Worm (Caenorhabditis elegans) whole organism, early embryonic: ENCODE measurements around the gene C30F2.4.

ENCODE experiments used
- B0310.2 ChIP-seq: sonication (generic microtip); optimal IDR thresholded peaks from 2 replicates; lab custom pipeline; 2016; ENCODE audit warnings: mild to moderate bottlenecking, missing genetic modification characterization, missing compliant biosample characterization
- F13C5.2 ChIP-seq: sonication (generic microtip); optimal IDR thresholded peaks from 2 replicates; lab custom pipeline; 2017; ENCODE audit warnings: mild to moderate bottlenecking, missing genetic modification characterization, inconsistent platforms, missing compliant biosample characterization
- aly-1 ChIP-seq: sonication (generic microtip); optimal IDR thresholded peaks from 2 replicates; lab custom pipeline; 2016; ENCODE audit warnings: missing genetic modification characterization, missing compliant biosample characterization
- ama-1 ChIP-seq: fragments of 150-350 bp; optimal IDR thresholded peaks from 2 replicates; lab custom pipeline; 2014
- ceh-13 ChIP-seq: fragments of 200-800 bp; sonication (Bioruptor generic); optimal IDR thresholded peaks from 2 replicates; lab custom pipeline; 2018; ENCODE audit warnings: mild to moderate bottlenecking, missing genetic modification characterization, missing compliant biosample characterization
- ceh-36 ChIP-seq: sonication (generic microtip); optimal IDR thresholded peaks from 2 replicates; lab custom pipeline; 2016; ENCODE audit warnings: missing genetic modification characterization, inconsistent platforms, missing compliant biosample characterization
- ets-7 ChIP-seq: sonication (generic microtip); optimal IDR thresholded peaks from 2 replicates; lab custom pipeline; 2016; ENCODE audit warnings: missing genotype, missing genetic modification characterization, missing compliant biosample characterization
- flt-1 ChIP-seq: fragments of 200-800 bp; sonication (Bioruptor generic); IDR thresholded peaks from 2 replicates; pipeline ENCODE4 v1.3.6; 2022; ENCODE audit warnings: missing genetic modification characterization, missing compliant biosample characterization
- hmbx-1 ChIP-seq: sonication (generic microtip); optimal IDR thresholded peaks from 2 replicates; lab custom pipeline; 2016; ENCODE audit warnings: mild to moderate bottlenecking, missing genetic modification characterization, missing compliant biosample characterization
- hmg-4 ChIP-seq: fragments of 200-800 bp; sonication (Bioruptor generic); optimal IDR thresholded peaks from 2 replicates; lab custom pipeline; 2018; ENCODE audit warnings: mild to moderate bottlenecking, missing genetic modification characterization, missing compliant biosample characterization
- hnd-1 ChIP-seq: sonication (generic microtip); optimal IDR thresholded peaks from 2 replicates; lab custom pipeline; 2016; ENCODE audit warnings: missing genetic modification characterization, missing compliant biosample characterization
- pes-1 ChIP-seq: fragments of 200-800 bp; sonication (Bioruptor generic); IDR thresholded peaks from 2 replicates; pipeline ENCODE4 v1.3.6; 2022; ENCODE audit warnings: missing genetic modification reagents, missing genetic modification characterization, missing compliant biosample characterization
- scrt-1 ChIP-seq: fragments of 200-800 bp; sonication (Bioruptor generic); IDR thresholded peaks from 2 replicates; pipeline ENCODE4 v1.3.6; 2022; ENCODE audit warnings: missing genetic modification characterization, missing compliant biosample characterization
- sea-1 ChIP-seq: fragments of 200-800 bp; sonication (Bioruptor generic); conservative IDR thresholded peaks from 2 replicates; pipeline ENCODE4 v1.3.6; 2022; ENCODE audit warnings: missing genetic modification characterization, missing compliant biosample characterization
- tbx-11 ChIP-seq: fragments of 200-800 bp; sonication (Bioruptor generic); IDR thresholded peaks from 2 replicates; pipeline ENCODE4 v1.3.6; 2022; ENCODE audit warnings: missing genetic modification characterization, missing compliant biosample characterization
- tbx-37 ChIP-seq: fragments of 200-800 bp; sonication (Bioruptor generic); conservative IDR thresholded peaks from 2 replicates; pipeline ENCODE4 v1.3.6; 2022; ENCODE audit warnings: missing genetic modification reagents, missing genetic modification characterization, missing compliant biosample characterization
- tra-4 ChIP-seq: sonication (generic microtip); optimal IDR thresholded peaks from 2 replicates; lab custom pipeline; 2017; ENCODE audit warnings: missing genetic modification characterization, missing compliant biosample characterization

The C30F2.4 gene

DNA sequence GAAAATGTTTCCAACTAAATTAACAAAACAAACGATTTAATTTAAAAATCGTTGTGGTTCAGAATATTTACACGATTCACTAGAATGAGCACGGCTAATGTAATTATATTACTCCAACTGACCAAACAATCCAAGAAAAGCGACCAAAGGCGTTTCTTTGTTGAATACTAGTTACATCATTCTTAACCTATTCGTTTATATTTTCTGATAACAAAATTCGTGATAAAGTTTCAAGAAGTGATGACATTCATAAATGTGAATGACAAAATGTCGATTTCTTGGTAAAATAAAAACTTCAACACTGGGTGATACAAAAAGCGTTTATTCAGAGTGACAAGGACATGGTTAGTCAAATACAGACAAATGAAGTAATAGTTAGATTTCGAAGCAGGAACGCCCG lies at the start of gene C30F2.4:
Gene C30F2.4 (minus strand): TSS at position 101 of the 400 bp plus-strand sequence.
- TF ChIP-seq ceh-13 (GFP tag; lab: Kevin White, UChicago) (no peak), tra-4 (no peak), ets-7 (tag; lab: Kevin White, UChicago) (no peak), scrt-1 (GFP tag; lab: Robert Waterston, UW) (no peak), hmg-4 (no peak), aly-1 (no peak), B0310.2 (tag; lab: Kevin White, UChicago) (no peak), flt-1 (GFP tag; lab: Robert Waterston, UW) (no peak), tbx-37 (no peak)

DNA sequence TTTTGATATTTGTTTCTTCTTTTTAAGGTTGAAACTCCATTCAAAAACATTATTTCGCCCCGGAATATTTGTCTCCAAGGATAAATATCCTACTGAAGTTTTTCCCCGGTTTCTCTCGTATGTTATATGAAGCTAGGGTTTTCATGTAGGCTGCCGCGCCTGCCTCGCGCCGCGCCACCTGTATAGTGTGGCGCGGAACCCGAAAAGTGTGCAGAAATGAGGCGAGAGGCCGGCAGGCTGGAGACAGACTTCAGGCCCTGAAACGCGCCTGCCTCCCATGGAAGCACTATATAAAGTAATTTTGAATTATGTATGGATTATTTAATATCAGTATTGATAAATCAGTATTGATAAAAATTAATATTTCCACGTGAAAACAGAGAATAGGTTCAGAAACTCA lies 48.4 kb upstream of the C30F2.4 start:
- TF ChIP-seq flt-1 (GFP tag; lab: Robert Waterston, UW) (no peak), tbx-11 (no peak), ceh-36 (tag; lab: Kevin White, UChicago) (no peak), tra-4 (no peak), hmbx-1 (tag; lab: Kevin White, UChicago) (no peak), ama-1 (lab: Kevin White, UChicago) (no peak), ets-7 (tag; lab: Kevin White, UChicago) (no peak), F13C5.2 (tag; lab: Kevin White, UChicago) (no peak), hmg-4 (no peak), pes-1 (GFP tag; lab: Robert Waterston, UW) (no peak), tbx-37 (no peak), aly-1 (no peak), B0310.2 (tag; lab: Kevin White, UChicago) (no peak), scrt-1 (GFP tag; lab: Robert Waterston, UW) (no peak)

ce11 chrX:16124290-16124689 lies 47.9 kb upstream of the C30F2.4 start:
- TF ChIP-seq scrt-1 (GFP tag; lab: Robert Waterston, UW), result no peak
- no peak for TF ChIP-seq tbx-37
- no peak for TF ChIP-seq hmbx-1 (tag; lab: Kevin White, UChicago)
- TF ChIP-seq flt-1 (GFP tag; lab: Robert Waterston, UW), result no peak
- TF ChIP-seq tra-4, result no peak
- no peak for TF ChIP-seq F13C5.2 (tag; lab: Kevin White, UChicago)
- TF ChIP-seq pes-1 (GFP tag; lab: Robert Waterston, UW), result no peak
- no peak for TF ChIP-seq ceh-13 (GFP tag; lab: Kevin White, UChicago)
- no peak for TF ChIP-seq ets-7 (tag; lab: Kevin White, UChicago)
- TF ChIP-seq sea-1 (GFP tag; lab: Robert Waterston, UW), result no peak
- no peak for TF ChIP-seq aly-1
- TF ChIP-seq ama-1 (lab: Kevin White, UChicago), result no peak
- TF ChIP-seq B0310.2 (tag; lab: Kevin White, UChicago), result no peak
- TF ChIP-seq tbx-11, result no peak
- no peak for TF ChIP-seq hmg-4
- TF ChIP-seq hnd-1, result no peak

ce11 chrX:16122628-16123027 lies 46.3 kb upstream of the C30F2.4 start:
- no peak for TF ChIP-seq tra-4
- TF ChIP-seq F13C5.2 (tag; lab: Kevin White, UChicago), result no peak
- TF ChIP-seq flt-1 (GFP tag; lab: Robert Waterston, UW), result no peak
- TF ChIP-seq aly-1, result no peak
- no peak for TF ChIP-seq pes-1 (GFP tag; lab: Robert Waterston, UW)
- no peak for TF ChIP-seq tbx-37
- no peak for TF ChIP-seq ceh-36 (tag; lab: Kevin White, UChicago)
- no peak for TF ChIP-seq hmbx-1 (tag; lab: Kevin White, UChicago)
- TF ChIP-seq hnd-1, result no peak
- no peak for TF ChIP-seq sea-1 (GFP tag; lab: Robert Waterston, UW)
- no peak for TF ChIP-seq ceh-13 (GFP tag; lab: Kevin White, UChicago)

DNA sequence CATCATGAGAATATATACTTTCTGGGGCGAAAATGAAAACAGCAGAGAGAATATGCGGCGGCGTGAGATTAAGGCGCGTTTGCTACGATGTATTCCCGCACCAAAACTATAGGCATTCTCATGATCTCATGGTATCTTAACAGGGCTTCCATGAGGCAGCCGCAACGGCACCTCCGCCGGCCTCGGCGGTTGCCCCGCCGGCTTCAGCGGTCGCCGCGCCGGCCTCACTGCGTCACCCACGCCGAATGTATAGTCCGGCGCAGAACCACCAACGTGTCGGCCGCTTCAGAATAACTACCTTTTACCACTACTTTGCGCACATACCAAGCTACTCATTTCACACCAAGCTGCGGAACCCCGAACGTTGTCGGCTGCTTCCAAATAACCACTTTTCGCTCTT lies 41.2 kb upstream of the C30F2.4 start:
- TF ChIP-seq ceh-13 (GFP tag; lab: Kevin White, UChicago), result no peak
- TF ChIP-seq aly-1, result no peak
- TF ChIP-seq hmbx-1 (tag; lab: Kevin White, UChicago), result no peak
- no peak for TF ChIP-seq ama-1 (lab: Kevin White, UChicago)
- no peak for TF ChIP-seq hmg-4

ce11 chrX:16117176-16117575 lies 40.8 kb upstream of the C30F2.4 start:
- TF ChIP-seq hmg-4 (no peak), tbx-11 (no peak), scrt-1 (GFP tag; lab: Robert Waterston, UW) (no peak), flt-1 (GFP tag; lab: Robert Waterston, UW) (no peak), tbx-37 (no peak), ets-7 (tag; lab: Kevin White, UChicago) (no peak), F13C5.2 (tag; lab: Kevin White, UChicago) (no peak), pes-1 (GFP tag; lab: Robert Waterston, UW) (no peak), hmbx-1 (tag; lab: Kevin White, UChicago) (no peak)

ce11 chrX:16116279-16116678 lies 39.9 kb upstream of the C30F2.4 start:
- TF ChIP-seq F13C5.2 (tag; lab: Kevin White, UChicago) (no peak), hmg-4 (no peak), flt-1 (GFP tag; lab: Robert Waterston, UW) (no peak), scrt-1 (GFP tag; lab: Robert Waterston, UW) (no peak), tbx-37 (no peak), hnd-1 (no peak), ceh-36 (tag; lab: Kevin White, UChicago) (no peak), B0310.2 (tag; lab: Kevin White, UChicago) (no peak), tbx-11 (no peak), pes-1 (GFP tag; lab: Robert Waterston, UW) (no peak), ceh-13 (GFP tag; lab: Kevin White, UChicago) (no peak), aly-1 (no peak), ama-1 (lab: Kevin White, UChicago) (no peak), ets-7 (tag; lab: Kevin White, UChicago) (no peak)

DNA sequence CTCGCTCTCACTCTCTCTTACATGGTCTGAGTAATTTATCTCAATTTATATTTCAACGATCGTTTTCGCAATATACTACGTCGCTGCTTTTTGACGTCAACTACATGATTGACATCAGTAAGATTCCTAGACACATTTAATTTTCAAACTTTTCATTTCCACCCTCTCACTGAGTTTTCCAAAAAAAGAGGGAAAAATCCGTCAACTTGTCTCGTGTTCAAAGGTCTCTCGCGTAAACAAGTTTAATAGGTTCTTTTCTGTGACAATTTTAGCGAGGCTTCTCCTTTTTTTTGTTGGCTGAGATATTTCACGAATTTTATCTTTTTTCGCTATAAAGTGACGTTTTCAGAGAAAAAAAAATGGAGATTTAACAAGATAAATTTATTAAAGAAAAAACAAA lies 37.6 kb upstream of the C30F2.4 start:
- no peak for TF ChIP-seq sea-1 (GFP tag; lab: Robert Waterston, UW)
- no peak for TF ChIP-seq ceh-13 (GFP tag; lab: Kevin White, UChicago)
- no peak for TF ChIP-seq tbx-37
- TF ChIP-seq hmbx-1 (tag; lab: Kevin White, UChicago), result no peak
- no peak for TF ChIP-seq hnd-1
- TF ChIP-seq flt-1 (GFP tag; lab: Robert Waterston, UW), result no peak
- TF ChIP-seq aly-1, result no peak
- TF ChIP-seq B0310.2 (tag; lab: Kevin White, UChicago), result no peak
